Fruit fly (Drosophila melanogaster) whole organism, pupa: ENCODE results near the gene CG31677.

Experiments used
- CG12605 ChIP-seq: fragments of 200-800 bp; sonication (Bioruptor generic); IDR thresholded peaks from 2 replicates; pipeline ENCODE4 v1.3.6; 2022; ENCODE audit warnings: missing biosample characterization, missing genetic modification characterization
- CG13204 ChIP-seq: fragments of 200-800 bp; sonication (Bioruptor generic); optimal IDR thresholded peaks from 2 replicates; lab custom pipeline; 2018; ENCODE audit warnings: missing biosample characterization, mild to moderate bottlenecking, missing genetic modification characterization, moderate library complexity
- CG15710 ChIP-seq: fragments of 200-800 bp; sonication (Bioruptor generic); optimal IDR thresholded peaks from 2 replicates; lab custom pipeline; 2018; ENCODE audit warnings: missing biosample characterization, mild to moderate bottlenecking, missing genetic modification characterization, moderate library complexity
- CG4496 ChIP-seq: fragments of 200-800 bp; sonication (Bioruptor generic); IDR thresholded peaks from 3 replicates; pipeline ENCODE4 v1.3.6; 2022; ENCODE audit warnings: missing biosample characterization, missing genetic modification characterization
- CG8159 ChIP-seq: fragments of 200-800 bp; sonication (Bioruptor generic); optimal IDR thresholded peaks from 3 replicates; lab custom pipeline; 2018; ENCODE audit warnings: missing biosample characterization, mild to moderate bottlenecking, missing genetic modification characterization, moderate library complexity
- Ets98B ChIP-seq: fragments of 200-800 bp; sonication (Bioruptor generic); IDR thresholded peaks from 2 replicates; pipeline ENCODE4 v1.3.6; 2022; ENCODE audit warnings: missing biosample characterization, missing genetic modification characterization
- rn ChIP-seq: fragments of 200-800 bp; sonication (Bioruptor generic); IDR thresholded peaks from 2 replicates; pipeline ENCODE4 v1.3.6; 2022; ENCODE audit warnings: missing biosample characterization, missing genetic modification characterization

DNA sequence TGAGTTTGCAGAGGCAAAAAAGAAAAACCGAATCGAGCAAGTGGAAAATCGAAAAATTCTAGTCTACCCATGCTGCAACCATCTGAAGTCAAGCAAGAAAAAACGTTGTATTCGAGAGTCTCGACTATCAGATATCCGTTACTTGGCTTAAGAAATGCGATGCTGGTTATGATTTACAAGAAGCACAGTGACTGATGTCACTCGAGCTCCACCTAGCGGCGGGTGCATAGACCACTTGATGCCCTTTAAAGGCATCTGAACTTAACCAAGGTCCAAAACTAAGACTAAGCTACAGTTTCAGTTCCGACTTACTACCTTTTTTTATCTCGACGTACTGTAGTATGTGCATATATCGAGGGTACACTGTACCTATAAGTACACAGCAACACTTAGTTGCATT is 28.1 kb downstream of the CG31677 start:
- TF ChIP-seq CG4496 (GFP tag; lab: Robert Waterston, UW) (no peak), CG8159 (no peak), CG12605 (no peak), Ets98B (GFP tag; lab: Robert Waterston, UW) (no peak), CG13204 (GFP tag; lab: Kevin White, UChicago) (no peak), rn (GFP tag; lab: Robert Waterston, UW) (no peak), CG15710 (no peak)
